Worm (Caenorhabditis elegans) whole organism, L1 larva: ENCODE measurements around the gene memo-1.

ENCODE experiments used
- C04F5.9 ChIP-seq: sonication (generic microtip); optimal IDR thresholded peaks from 2 replicates; lab custom pipeline; 2016; ENCODE audit warnings: missing genetic modification characterization, missing compliant biosample characterization
- C16A3.4 ChIP-seq: fragments of 150-350 bp; optimal IDR thresholded peaks from 2 replicates; lab custom pipeline; 2014; ENCODE audit warnings: missing biosample characterization, missing genetic modification characterization
- F16B12.6 ChIP-seq: fragments of 150-350 bp; optimal IDR thresholded peaks from 2 replicates; lab custom pipeline; 2014; ENCODE audit warnings: missing biosample characterization, missing genetic modification characterization
- aha-1 ChIP-seq: fragments of 150-350 bp; optimal IDR thresholded peaks from 2 replicates; lab custom pipeline; 2014; ENCODE audit warnings: missing biosample characterization, missing genetic modification characterization
- aly-2 ChIP-seq: fragments of 150-350 bp; optimal IDR thresholded peaks from 2 replicates; lab custom pipeline; 2014; ENCODE audit warnings: missing biosample characterization, missing genetic modification characterization
- ceh-63 ChIP-seq: fragments of 200-800 bp; sonication (Bioruptor generic); optimal IDR thresholded peaks from 2 replicates; lab custom pipeline; 2018; ENCODE audit warnings: mild to moderate bottlenecking, missing genetic modification characterization, missing compliant biosample characterization
- ceh-82 ChIP-seq, 3 experiments: fragments of 150-350 bp in 1 of 3; sonication (generic microtip) in 2 of 3; optimal IDR thresholded peaks; 2 replicates each; lab custom pipeline; 2014 to 2017; ENCODE audit warnings: missing biosample characterization in 3 of 3, missing genetic modification characterization in 3 of 3
- ceh-88 ChIP-seq: fragments of 200-800 bp; sonication (Bioruptor generic); IDR thresholded peaks from 2 replicates; pipeline ENCODE4 v1.3.6; 2022; ENCODE audit warnings: missing genetic modification characterization, missing compliant biosample characterization
- ces-1 ChIP-seq: fragments of 150-350 bp; optimal IDR thresholded peaks from 2 replicates; lab custom pipeline; 2014; ENCODE audit warnings: missing biosample characterization, missing genetic modification reagents, missing genetic modification characterization
- dpl-1 ChIP-seq, 3 experiments: fragments of 150-350 bp in 2 of 3; sonication (generic microtip) in 1 of 3; optimal IDR thresholded peaks; 2 replicates each; lab custom pipeline; 2014 to 2017; ENCODE audit warnings: missing biosample characterization in 3 of 3, missing genetic modification characterization in 3 of 3, missing genetic modification reagents in 3 of 3
- dsc-1 ChIP-seq: sonication (generic microtip); optimal IDR thresholded peaks from 2 replicates; lab custom pipeline; 2016; ENCODE audit warnings: mild to moderate bottlenecking, missing genetic modification characterization, missing compliant biosample characterization
- efl-1 ChIP-seq, 4 experiments: fragments of 150-350 bp; optimal IDR thresholded peaks in 3 of 4; peaks in 1 of 4; 1 replicate in 1 of 4; 2 replicates in 3 of 4; lab custom pipeline; 2014; ENCODE audit warnings: missing biosample characterization in 2 of 4, missing genetic modification characterization in 2 of 4, missing genetic modification reagents in 2 of 4
- egl-13 ChIP-seq: sonication (generic microtip); optimal IDR thresholded peaks from 2 replicates; lab custom pipeline; 2016; ENCODE audit warnings: missing genotype, missing genetic modification reagents, missing genetic modification characterization, missing compliant biosample characterization
- egl-27 ChIP-seq, 2 experiments: fragments of 150-350 bp in 1 of 2; sonication (generic microtip); optimal IDR thresholded peaks; 3 replicates each; lab custom pipeline; 2017 to 2018; ENCODE audit warnings: missing biosample characterization in 2 of 2, missing genetic modification characterization in 2 of 2, missing genetic modification reagents in 2 of 2
- elt-2 ChIP-seq: sonication (generic microtip); optimal IDR thresholded peaks from 2 replicates; lab custom pipeline; 2016; ENCODE audit warnings: missing genetic modification characterization, mild to moderate bottlenecking, inconsistent platforms, missing compliant biosample characterization, missing genetic modification reagents
- elt-3 ChIP-seq, 6 experiments: fragments of 150-350 bp in 1 of 6; sonication (generic microtip); optimal IDR thresholded peaks; 2 replicates each; lab custom pipeline; 2017 to 2018; ENCODE audit warnings: missing biosample characterization in 6 of 6, missing genetic modification characterization in 6 of 6, inconsistent platforms in 1 of 6
- fkh-4 ChIP-seq: sonication (generic microtip); optimal IDR thresholded peaks from 2 replicates; lab custom pipeline; 2016; ENCODE audit warnings: missing compliant biosample characterization, missing genetic modification characterization, borderline replicate concordance
- fkh-8 ChIP-seq: sonication (generic microtip); optimal IDR thresholded peaks from 2 replicates; lab custom pipeline; 2016; ENCODE audit warnings: mild to moderate bottlenecking, missing genetic modification characterization, missing compliant biosample characterization
- fos-1 ChIP-seq: fragments of 150-350 bp; optimal IDR thresholded peaks from 2 replicates; lab custom pipeline; 2014; ENCODE audit warnings: missing biosample characterization, missing genetic modification characterization
- hlh-17 ChIP-seq: fragments of 200-800 bp; sonication (Bioruptor generic); optimal IDR thresholded peaks from 2 replicates; lab custom pipeline; 2018; ENCODE audit warnings: missing genetic modification characterization, mild to moderate bottlenecking, missing compliant biosample characterization, moderate library complexity, borderline replicate concordance
- isw-1 ChIP-seq: fragments of 200-800 bp; sonication (Bioruptor generic); IDR thresholded peaks from 2 replicates; pipeline ENCODE4 v1.3.6; 2022; ENCODE audit warnings: missing genetic modification characterization, missing compliant biosample characterization
- lin-14 ChIP-seq: fragments of 200-800 bp; sonication (Bioruptor generic); optimal IDR thresholded peaks from 2 replicates; lab custom pipeline; 2018; ENCODE audit warnings: mild to moderate bottlenecking, missing genetic modification characterization, moderate library complexity, missing compliant biosample characterization
- lin-35 ChIP-seq, 2 experiments: fragments of 150-350 bp; optimal IDR thresholded peaks; 2 replicates each; lab custom pipeline; 2014; ENCODE audit warnings: missing biosample characterization in 2 of 2, missing genetic modification characterization in 2 of 2, missing genetic modification reagents in 2 of 2
- mdl-1 ChIP-seq, 2 experiments: fragments of 150-350 bp; optimal IDR thresholded peaks; 2 replicates each; lab custom pipeline; 2014 to 2017; ENCODE audit warnings: missing biosample characterization in 2 of 2, missing genetic modification characterization in 2 of 2, inconsistent platforms in 1 of 2
- mep-1 ChIP-seq: fragments of 150-350 bp; optimal IDR thresholded peaks from 2 replicates; lab custom pipeline; 2014; ENCODE audit warnings: missing biosample characterization, missing genetic modification characterization
- nhr-12 ChIP-seq: sonication (generic microtip); optimal IDR thresholded peaks from 2 replicates; lab custom pipeline; 2017; ENCODE audit warnings: missing biosample characterization, missing genetic modification characterization
- nhr-19 ChIP-seq: fragments of 200-800 bp; sonication (Bioruptor generic); conservative IDR thresholded peaks from 2 replicates; pipeline ENCODE4 v1.3.6; 2022; ENCODE audit warnings: missing genetic modification characterization, missing compliant biosample characterization
- nhr-20 ChIP-seq: sonication (generic microtip); optimal IDR thresholded peaks from 2 replicates; lab custom pipeline; 2016; ENCODE audit warnings: mild to moderate bottlenecking, missing genetic modification characterization, missing compliant biosample characterization
- nhr-237 ChIP-seq: fragments of 150-350 bp; optimal IDR thresholded peaks from 2 replicates; lab custom pipeline; 2014; ENCODE audit warnings: missing biosample characterization, missing genetic modification characterization
- nhr-28 ChIP-seq: fragments of 150-350 bp; optimal IDR thresholded peaks from 2 replicates; lab custom pipeline; 2014; ENCODE audit warnings: missing biosample characterization, missing genetic modification characterization
- nhr-71 ChIP-seq: sonication (generic microtip); optimal IDR thresholded peaks from 2 replicates; lab custom pipeline; 2016; ENCODE audit warnings: mild to moderate bottlenecking, missing genetic modification characterization, moderate library complexity, missing compliant biosample characterization
- nhr-76 ChIP-seq: sonication (generic microtip); optimal IDR thresholded peaks from 2 replicates; lab custom pipeline; 2017; ENCODE audit warnings: missing biosample characterization, missing genetic modification characterization
- nhr-84 ChIP-seq: sonication (generic microtip); optimal IDR thresholded peaks from 2 replicates; lab custom pipeline; 2017; ENCODE audit warnings: missing biosample characterization, missing genetic modification characterization
- nhr-90 ChIP-seq: sonication (generic microtip); optimal IDR thresholded peaks from 2 replicates; lab custom pipeline; 2016; ENCODE audit warnings: mild to moderate bottlenecking, missing genetic modification characterization, missing compliant biosample characterization; ENCODE audit not compliant: poor library complexity
- pax-3 ChIP-seq: fragments of 200-800 bp; sonication (Bioruptor generic); optimal IDR thresholded peaks from 2 replicates; lab custom pipeline; 2018; ENCODE audit warnings: mild to moderate bottlenecking, missing genetic modification characterization, moderate library complexity, missing compliant biosample characterization
- pqm-1 ChIP-seq: sonication (generic microtip); optimal IDR thresholded peaks from 3 replicates; lab custom pipeline; 2017; ENCODE audit warnings: missing biosample characterization, missing genetic modification characterization
- snpc-4 ChIP-seq: fragments of 150-350 bp; optimal IDR thresholded peaks from 2 replicates; lab custom pipeline; 2014; ENCODE audit warnings: missing biosample characterization, missing genetic modification characterization
- sox-4 ChIP-seq: sonication (generic microtip); optimal IDR thresholded peaks from 2 replicates; lab custom pipeline; 2016; ENCODE audit warnings: missing genetic modification characterization, missing compliant biosample characterization
- sup-37 ChIP-seq: fragments of 200-800 bp; sonication (Bioruptor generic); optimal IDR thresholded peaks from 2 replicates; lab custom pipeline; 2018; ENCODE audit warnings: mild to moderate bottlenecking, missing genetic modification characterization, missing compliant biosample characterization
- tbx-2 ChIP-seq: sonication (generic microtip); optimal IDR thresholded peaks from 2 replicates; lab custom pipeline; 2016; ENCODE audit warnings: missing genetic modification characterization, missing compliant biosample characterization
- tlp-1 ChIP-seq: fragments of 150-350 bp; optimal IDR thresholded peaks from 2 replicates; lab custom pipeline; 2014; ENCODE audit warnings: missing biosample characterization, missing genetic modification characterization
- unc-130 ChIP-seq: fragments of 150-350 bp; optimal IDR thresholded peaks from 2 replicates; lab custom pipeline; 2017; ENCODE audit warnings: missing biosample characterization, missing genetic modification characterization, inconsistent platforms
- unc-30 ChIP-seq: sonication (generic microtip); optimal IDR thresholded peaks from 2 replicates; lab custom pipeline; 2017; ENCODE audit warnings: missing biosample characterization, missing genetic modification characterization
- unc-62 ChIP-seq: fragments of 150-350 bp; optimal IDR thresholded peaks from 2 replicates; lab custom pipeline; 2014; ENCODE audit warnings: missing biosample characterization, missing genetic modification reagents, missing genetic modification characterization
- unc-98 ChIP-seq: fragments of 200-800 bp; sonication (Bioruptor generic); IDR thresholded peaks from 2 replicates; pipeline ENCODE4 v1.3.6; 2022; ENCODE audit warnings: missing genetic modification characterization, missing compliant biosample characterization
- vab-15 ChIP-seq: sonication (generic microtip); optimal IDR thresholded peaks from 2 replicates; lab custom pipeline; 2017; ENCODE audit warnings: missing genotype, mild to moderate bottlenecking, missing genetic modification characterization, missing compliant biosample characterization
- zip-4 ChIP-seq: fragments of 200-800 bp; sonication (Bioruptor generic); optimal IDR thresholded peaks from 2 replicates; lab custom pipeline; 2018; ENCODE audit warnings: mild to moderate bottlenecking, missing genetic modification characterization, moderate library complexity, missing compliant biosample characterization
- ztf-4 ChIP-seq: fragments of 150-350 bp; optimal IDR thresholded peaks from 2 replicates; lab custom pipeline; 2014; ENCODE audit warnings: missing biosample characterization, missing genetic modification characterization

The memo-1 gene

ce11 chrV:7854603-7855002 is 7.6 kb upstream of the memo-1 start, which contains the start of the genes C37C3.9 and C37C3.18 (continued):
- TF ChIP-seq efl-1 (optimal IDR thresholded peaks at IDR 0.05; lab: Kevin White, UChicago) (peak; percentile 85 to 97), efl-1 (GFP tag; optimal IDR thresholded peaks at IDR 0.05 in 1 of 2; lab: Kevin White, UChicago) (peak; percentile 54 to 90), nhr-76 (tag; lab: Kevin White, UChicago) (no peak), ztf-4 (peak; percentile 39), ces-1 (GFP tag; lab: Kevin White, UChicago) (no peak), aha-1 (no peak), egl-13 (tag; lab: Kevin White, UChicago) (peak; percentile 5), nhr-237 (peak; percentile 61), nhr-19 (GFP tag; lab: Robert Waterston, UW) (peak; percentile 75), nhr-20 (tag; lab: Kevin White, UChicago) (peak; percentile 80), dsc-1 (tag; lab: Kevin White, UChicago) (peak; percentile 52), fos-1 (tag; lab: Kevin White, UChicago) (peak; percentile 80), ceh-82 (tag; optimal IDR thresholded peaks at IDR 0.05; lab: Kevin White, UChicago) (peak; percentile 72 to 82 (median 81)), pax-3 (tag; lab: Kevin White, UChicago) (peak; percentile 45), nhr-12 (tag; lab: Kevin White, UChicago) (no peak), nhr-90 (peak; percentile 48), unc-130 (peak; percentile 51), sup-37 (GFP tag; lab: Kevin White, UChicago) (peak; percentile 22), nhr-71 (tag; lab: Kevin White, UChicago) (peak; percentile 90), nhr-84 (tag; lab: Kevin White, UChicago) (no peak), mep-1 (tag; lab: Kevin White, UChicago) (peak; percentile 78), elt-3 (tag; optimal IDR thresholded peaks at IDR 0.05; lab: Kevin White, UChicago) (peak in 1 of 6 experiments; percentile 47), hlh-17 (no peak), aly-2 (tag; lab: Kevin White, UChicago) (peak; percentile 38), zip-4 (peak; percentile 37), ceh-63 (GFP tag; lab: Kevin White, UChicago) (no peak), lin-14 (GFP tag; lab: Kevin White, UChicago) (peak; percentile 92)

DNA sequence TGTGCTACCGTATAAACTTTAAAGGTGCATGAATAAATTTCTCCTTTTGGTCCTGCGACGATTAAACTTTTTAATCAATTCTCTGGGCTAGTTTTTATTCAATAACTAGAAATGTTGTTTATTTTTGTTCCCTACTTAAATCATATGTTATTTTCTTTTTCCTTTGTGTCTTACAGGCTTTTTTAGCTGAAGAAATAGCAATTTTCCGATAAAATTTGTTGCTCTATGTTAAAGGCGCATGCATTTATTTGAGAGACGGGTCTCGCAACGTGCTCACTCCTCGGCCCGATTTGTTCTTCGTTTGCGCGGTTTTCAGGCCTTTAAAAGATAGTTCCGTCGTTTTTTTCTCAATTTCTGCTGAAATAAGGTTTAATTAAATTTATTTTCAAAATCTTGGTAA is 6.9 kb upstream of the memo-1 start:
- TF ChIP-seq vab-15 (tag; lab: Kevin White, UChicago) (no peak), lin-35 (GFP tag; optimal IDR thresholded peaks at IDR 0.05; lab: Kevin White, UChicago) (peak in 1 of 2 experiments; percentile 30), C16A3.4 (tag; lab: Kevin White, UChicago) (no peak), mep-1 (tag; lab: Kevin White, UChicago) (no peak), lin-14 (GFP tag; lab: Kevin White, UChicago) (no peak), dpl-1 (GFP tag; optimal IDR thresholded peaks at IDR 0.05; lab: Kevin White, UChicago) (peak in 1 of 3 experiments; percentile 13), isw-1 (GFP tag; lab: Robert Waterston, UW) (no peak), ztf-4 (no peak), fkh-8 (no peak), efl-1 (optimal IDR thresholded peaks at IDR 0.05; lab: Kevin White, UChicago) (no peak), efl-1 (GFP tag; optimal IDR thresholded peaks at IDR 0.05 in 1 of 2; lab: Kevin White, UChicago) (peak in 1 of 2 experiments; percentile 12), tlp-1 (tag; lab: Kevin White, UChicago) (no peak), elt-3 (tag; optimal IDR thresholded peaks at IDR 0.05; lab: Kevin White, UChicago) (no peak), tbx-2 (no peak)

DNA sequence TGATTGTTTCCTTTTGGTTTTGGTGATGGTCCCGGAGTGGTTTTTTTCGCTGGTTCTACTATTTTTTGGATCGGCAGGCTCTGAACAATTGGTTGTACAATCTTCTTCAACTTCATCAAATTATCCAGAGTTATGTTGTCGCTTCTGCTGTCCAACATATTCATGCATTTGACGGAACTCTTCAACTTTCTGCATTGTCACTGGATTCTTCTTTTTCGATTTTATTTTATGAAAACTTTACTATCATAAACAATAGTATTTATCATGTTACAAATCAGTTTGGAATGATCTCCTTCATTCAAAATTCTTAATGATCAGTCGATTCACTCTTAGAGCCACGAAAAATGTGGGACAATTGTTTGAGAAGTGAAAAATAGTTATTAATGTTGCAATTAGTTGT is 5.1 kb upstream of the memo-1 start:
- TF ChIP-seq C04F5.9 (no peak), lin-14 (GFP tag; lab: Kevin White, UChicago) (no peak), elt-2 (tag; lab: Kevin White, UChicago) (no peak), nhr-28 (no peak), aha-1 (no peak), unc-62 (GFP tag; lab: Kevin White, UChicago) (no peak), mdl-1 (tag; optimal IDR thresholded peaks at IDR 0.05; lab: Kevin White, UChicago) (no peak), snpc-4 (tag; lab: Kevin White, UChicago) (no peak), pqm-1 (tag; lab: Kevin White, UChicago) (no peak), unc-98 (no peak), tbx-2 (no peak), ceh-88 (no peak), F16B12.6 (tag; lab: Kevin White, UChicago) (no peak), fkh-4 (no peak), egl-27 (tag; optimal IDR thresholded peaks at IDR 0.05; lab: Kevin White, UChicago) (no peak), unc-30 (tag; lab: Kevin White, UChicago) (no peak), sox-4 (tag; lab: Kevin White, UChicago) (no peak)
